Worm (Caenorhabditis elegans): ENCODE results near the gene T16G1.5.

Gene T16G1.5

DNA sequence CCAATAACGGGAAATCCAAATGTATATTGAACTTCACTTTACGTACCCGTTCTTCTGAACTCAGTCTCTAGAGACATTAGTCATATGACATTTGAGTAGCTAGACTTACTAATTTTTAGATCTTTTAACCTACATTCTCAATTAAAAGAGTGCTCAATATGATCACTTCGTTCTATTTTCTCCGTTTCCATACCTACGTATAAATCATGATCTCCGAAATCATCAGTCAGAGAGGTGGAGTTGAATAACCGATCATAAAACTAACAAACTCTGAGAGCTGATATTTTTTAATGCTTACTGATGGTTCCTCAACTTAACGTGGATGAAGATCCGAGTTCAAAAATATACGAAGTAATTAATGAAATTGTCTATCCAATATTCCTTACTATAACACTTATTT lies 24.7 kb upstream of the T16G1.5 start, which contains the start of gene srd-35:
Gene srd-35, plus strand, starts transcription at position 301 of the 400 bp plus-strand sequence.
- TF ChIP-seq elt-3 (tag; optimal IDR thresholded peaks at IDR 0.05), result no peak
- TF ChIP-seq bed-3 (GFP tag; optimal IDR thresholded peaks at IDR 0.05), result no peak
- no peak for TF ChIP-seq snpc-4 (tag; optimal IDR thresholded peaks at IDR 0.05)
- no peak for TF ChIP-seq ztf-11 (tag; optimal IDR thresholded peaks at IDR 0.05)
- TF ChIP-seq nhr-237 (tag; optimal IDR thresholded peaks at IDR 0.05), result no peak
- no peak for TF ChIP-seq blmp-1 (tag; optimal IDR thresholded peaks at IDR 0.05)
- TF ChIP-seq lin-32 (GFP tag; optimal IDR thresholded peaks at IDR 0.05), result no peak
- TF ChIP-seq ceh-43 (GFP tag; optimal IDR thresholded peaks at IDR 0.05), result no peak
- TF ChIP-seq lin-13 (tag; optimal IDR thresholded peaks at IDR 0.05), result no peak
- no peak for TF ChIP-seq mep-1 (tag; optimal IDR thresholded peaks at IDR 0.05)
- no peak for TF ChIP-seq M03D4.4 (tag; optimal IDR thresholded peaks at IDR 0.05)
- no peak for TF ChIP-seq cnd-1 (tag; optimal IDR thresholded peaks at IDR 0.05)
- no peak for TF ChIP-seq unc-39 (tag; optimal IDR thresholded peaks at IDR 0.05)
- no peak for TF ChIP-seq ham-2 (GFP tag; optimal IDR thresholded peaks at IDR 0.05)
- no peak for TF ChIP-seq sem-2 (GFP tag; optimal IDR thresholded peaks at IDR 0.05)

DNA sequence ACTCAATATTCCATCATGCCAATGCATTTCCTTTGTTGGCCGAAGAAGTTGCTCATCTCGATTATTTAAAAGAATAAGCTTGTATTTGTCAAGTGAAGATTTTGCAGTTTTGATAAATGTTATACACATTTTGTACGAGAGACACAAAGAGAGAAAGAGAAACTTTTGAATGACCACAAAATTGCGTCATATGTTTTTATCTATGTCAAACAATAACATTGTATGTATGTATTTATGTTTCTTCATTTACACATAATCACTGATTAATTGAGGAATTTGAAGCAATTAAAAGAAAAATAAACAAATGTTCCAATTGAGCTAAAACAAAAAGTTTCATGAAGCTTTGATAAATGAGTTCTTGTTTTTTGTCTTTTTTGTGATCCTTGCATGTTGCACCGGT lies 23.8 kb upstream of the T16G1.5 start, which contains the start of gene hrg-9:
Gene hrg-9, minus strand, starts transcription at position 152 of the 400 bp plus-strand sequence.
- no peak for TF ChIP-seq nhr-28 (tag; optimal IDR thresholded peaks at IDR 0.05)
- TF ChIP-seq zip-8 (tag; optimal IDR thresholded peaks at IDR 0.05), result peak; percentile 62

ce11 chrV:12961085-12961560 lies 21.8 kb upstream of the T16G1.5 start, which contains the start of gene mpst-7:
Gene mpst-7 (minus strand): TSS chrV:12961135.
- TF ChIP-seq ztf-11 (tag; optimal IDR thresholded peaks at IDR 0.05) (no peak), ceh-39 (tag; optimal IDR thresholded peaks at IDR 0.05) (no peak), unc-62 (GFP tag; optimal IDR thresholded peaks at IDR 0.05) (no peak), pha-4 (tag; optimal IDR thresholded peaks at IDR 0.05) (no peak), mep-1 (tag; optimal IDR thresholded peaks at IDR 0.05) (no peak)

ce11 chrV:12954261-12954660 lies 14.9 kb upstream of the T16G1.5 start:
- TF ChIP-seq unc-62 (GFP tag; optimal IDR thresholded peaks at IDR 0.05), result no peak
- no peak for TF ChIP-seq unc-120 (tag; optimal IDR thresholded peaks at IDR 0.05; ENCODE audit: poor library complexity, severe bottlenecking)
- TF ChIP-seq hlh-1 (tag; optimal IDR thresholded peaks at IDR 0.05), result no peak
- no peak for TF ChIP-seq lin-13 (tag; optimal IDR thresholded peaks at IDR 0.05)
- no peak for TF ChIP-seq lsy-2 (tag; optimal IDR thresholded peaks at IDR 0.05)
- TF ChIP-seq elt-3 (tag; optimal IDR thresholded peaks at IDR 0.05), result no peak
- no peak for TF ChIP-seq mab-5 (tag; optimal IDR thresholded peaks at IDR 0.05)
- no peak for TF ChIP-seq ceh-39 (tag; optimal IDR thresholded peaks at IDR 0.05)
- TF ChIP-seq mls-2 (tag; optimal IDR thresholded peaks at IDR 0.05), result no peak
- no peak for TF ChIP-seq nhr-76 (tag; optimal IDR thresholded peaks at IDR 0.05)
- no peak for TF ChIP-seq mep-1 (tag; optimal IDR thresholded peaks at IDR 0.05)
- no peak for TF ChIP-seq ceh-43 (GFP tag; optimal IDR thresholded peaks at IDR 0.05)
- no peak for TF ChIP-seq ztf-11 (tag; optimal IDR thresholded peaks at IDR 0.05)
- TF ChIP-seq drap-1 (GFP tag; optimal IDR thresholded peaks at IDR 0.05), result no peak
- no peak for TF ChIP-seq nhr-2 (tag; optimal IDR thresholded peaks at IDR 0.05)

DNA sequence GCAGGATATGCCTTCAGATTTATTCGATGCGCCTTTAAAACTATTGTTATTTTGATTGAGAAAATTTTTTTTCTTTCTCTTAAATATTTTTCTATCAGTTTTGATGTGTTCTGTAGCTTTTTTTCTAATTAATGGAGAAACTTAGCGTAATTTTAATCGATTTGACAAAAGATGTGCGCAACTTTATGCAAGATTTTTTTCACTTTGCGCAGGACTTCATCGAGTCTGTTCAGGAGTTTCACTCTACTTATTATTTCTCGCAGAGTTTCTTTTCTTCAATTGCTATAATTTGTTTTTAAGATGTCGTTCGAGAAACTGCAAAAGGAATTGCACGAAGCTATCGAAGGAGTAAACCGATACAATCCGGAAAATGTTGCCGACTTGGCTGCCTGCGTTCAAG lies 14.3 kb upstream of the T16G1.5 start, which contains the start of gene eif-3.K:
Gene eif-3.K, plus strand, starts transcription at position 301 of the 400 bp plus-strand sequence.
- TF ChIP-seq sptf-1 (tag; optimal IDR thresholded peaks at IDR 0.05) (no peak), hlh-1 (tag; optimal IDR thresholded peaks at IDR 0.05) (no peak), ceh-83 (GFP tag; optimal IDR thresholded peaks at IDR 0.05) (no peak), cnd-1 (tag; optimal IDR thresholded peaks at IDR 0.05) (no peak), M03D4.4 (tag; optimal IDR thresholded peaks at IDR 0.05) (no peak), mls-2 (tag; optimal IDR thresholded peaks at IDR 0.05) (no peak), bed-3 (GFP tag; optimal IDR thresholded peaks at IDR 0.05) (no peak), nhr-2 (tag; optimal IDR thresholded peaks at IDR 0.05) (no peak), elt-1 (tag; optimal IDR thresholded peaks at IDR 0.05; ENCODE audit: borderline replicate concordance, insufficient read depth) (no peak), ces-1 (GFP tag; optimal IDR thresholded peaks at IDR 0.05) (no peak)

Data from whole organism, mixed stage, embryonic.